Worm (Caenorhabditis elegans) whole organism, young adult: ENCODE data around the gene kqt-2.

Source experiments
- B0261.1 ChIP-seq: sonication (generic microtip); optimal IDR thresholded peaks from 2 replicates; lab custom pipeline; 2016; ENCODE audit warnings: mild to moderate bottlenecking, missing genetic modification characterization, moderate library complexity, missing compliant biosample characterization
- F55B11.4 ChIP-seq: sonication (generic microtip); optimal IDR thresholded peaks from 2 replicates; lab custom pipeline; 2016; ENCODE audit warnings: missing compliant biosample characterization, missing genetic modification characterization, borderline replicate concordance; ENCODE audit not compliant: insufficient read depth
- Y67H2A.10 ChIP-seq: fragments of 200-800 bp; sonication (Bioruptor generic); conservative IDR thresholded peaks from 2 replicates; pipeline ENCODE4 v1.3.6; 2022; ENCODE audit warnings: missing genetic modification reagents, missing genetic modification characterization, missing compliant biosample characterization
- ZK185.1 ChIP-seq: sonication (generic microtip); optimal IDR thresholded peaks from 2 replicates; lab custom pipeline; 2016; ENCODE audit warnings: mild to moderate bottlenecking, missing genetic modification characterization, missing compliant biosample characterization; ENCODE audit not compliant: poor library complexity, severe bottlenecking
- aptf-3 ChIP-seq: fragments of 200-800 bp; sonication (Bioruptor generic); IDR thresholded peaks from 2 replicates; pipeline ENCODE4 v1.3.6; 2022; ENCODE audit warnings: missing genetic modification characterization, missing compliant biosample characterization
- atf-7 ChIP-seq: sonication (generic microtip); optimal IDR thresholded peaks from 2 replicates; lab custom pipeline; 2017; ENCODE audit warnings: mild to moderate bottlenecking, missing genetic modification characterization, missing compliant biosample characterization
- bed-1 ChIP-seq: fragments of 200-800 bp; sonication (Bioruptor generic); IDR thresholded peaks from 2 replicates; pipeline ENCODE4 v1.3.6; 2022; ENCODE audit warnings: missing genetic modification reagents, missing genetic modification characterization, missing compliant biosample characterization
- chd-7 ChIP-seq: sonication (generic microtip); optimal IDR thresholded peaks from 2 replicates; lab custom pipeline; 2016; ENCODE audit warnings: mild to moderate bottlenecking, missing genetic modification characterization, moderate library complexity, missing compliant biosample characterization

DNA sequence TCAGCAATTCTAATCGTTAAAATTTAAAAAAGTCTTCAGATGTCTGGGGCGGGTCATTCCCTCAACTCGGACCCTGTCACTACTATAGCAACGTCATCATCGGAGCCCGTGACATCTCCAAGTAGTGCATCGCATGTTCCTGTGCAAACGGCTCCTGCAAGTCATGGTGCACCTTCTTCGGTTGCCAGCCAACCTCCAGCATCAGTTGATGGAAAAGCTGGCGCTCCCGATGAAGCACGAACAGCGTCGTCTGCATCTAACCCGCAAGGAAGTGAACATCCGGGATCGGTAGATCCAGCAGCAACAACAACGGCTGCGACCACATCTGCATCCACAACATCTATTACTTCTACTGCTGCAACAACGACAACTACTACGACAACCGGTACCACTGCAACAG is 48.4 kb upstream of the kqt-2 start, which contains the start of gene R09F10.3:
- TF ChIP-seq Y67H2A.10 (GFP tag; lab: Robert Waterston, UW) (no peak), ZK185.1 (tag; lab: Kevin White, UChicago) (no peak), aptf-3 (no peak), chd-7 (tag; lab: Kevin White, UChicago) (no peak), F55B11.4 (tag; lab: Kevin White, UChicago) (no peak), B0261.1 (no peak), bed-1 (GFP tag; lab: Robert Waterston, UW) (no peak), atf-7 (no peak)
